Worm (Caenorhabditis elegans) whole organism, young adult: ENCODE results near the gene dhrr-1.

Source experiments
- F10E7.11 ChIP-seq: sonication (generic microtip); optimal IDR thresholded peaks from 2 replicates; lab custom pipeline; 2017; ENCODE audit warnings: mild to moderate bottlenecking, missing genetic modification characterization, moderate library complexity, missing compliant biosample characterization
- F22D6.2 ChIP-seq: sonication (generic microtip); optimal IDR thresholded peaks from 2 replicates; lab custom pipeline; 2016; ENCODE audit warnings: mild to moderate bottlenecking, missing genetic modification characterization, missing compliant biosample characterization
- F23B12.7 ChIP-seq: sonication (generic microtip); optimal IDR thresholded peaks from 2 replicates; lab custom pipeline; 2017; ENCODE audit warnings: missing genetic modification characterization, mild to moderate bottlenecking, missing compliant biosample characterization, antibody characterized with exemption, moderate library complexity; ENCODE audit not compliant: insufficient read depth
- F37B4.10 ChIP-seq: fragments of 200-800 bp; sonication (Bioruptor generic); IDR thresholded peaks from 2 replicates; pipeline ENCODE4 v1.3.6; 2022; ENCODE audit warnings: missing genetic modification characterization, missing compliant biosample characterization
- F55B11.4 ChIP-seq: sonication (generic microtip); optimal IDR thresholded peaks from 2 replicates; lab custom pipeline; 2016; ENCODE audit warnings: missing compliant biosample characterization, missing genetic modification characterization, borderline replicate concordance; ENCODE audit not compliant: insufficient read depth
- F57C9.4 ChIP-seq: sonication (generic microtip); optimal IDR thresholded peaks from 2 replicates; lab custom pipeline; 2017; ENCODE audit warnings: mild to moderate bottlenecking, missing genetic modification characterization, missing compliant biosample characterization
- K11D2.4 ChIP-seq: fragments of 200-800 bp; sonication (Bioruptor generic); IDR thresholded peaks from 2 replicates; pipeline ENCODE4 v1.3.6; 2022; ENCODE audit warnings: missing genetic modification reagents, missing genetic modification characterization, missing compliant biosample characterization
- Y53F4B.3 ChIP-seq: fragments of 200-800 bp; sonication (Bioruptor generic); IDR thresholded peaks from 2 replicates; pipeline ENCODE4 v1.3.6; 2022; ENCODE audit warnings: missing genetic modification reagents, missing genetic modification characterization, missing compliant biosample characterization
- Y79H2A.3 ChIP-seq: fragments of 200-800 bp; sonication (Bioruptor generic); conservative IDR thresholded peaks from 2 replicates; pipeline ENCODE4 v1.3.6; 2022; ENCODE audit warnings: missing genetic modification reagents, missing genetic modification characterization, missing compliant biosample characterization
- Y95B8A.8 ChIP-seq: fragments of 200-800 bp; sonication (Bioruptor generic); IDR thresholded peaks from 2 replicates; pipeline ENCODE4 v1.3.6; 2022; ENCODE audit warnings: missing genetic modification reagents, missing genetic modification characterization, missing compliant biosample characterization
- akir-1 ChIP-seq: fragments of 200-800 bp; sonication (Bioruptor generic); optimal IDR thresholded peaks from 2 replicates; lab custom pipeline; 2018; ENCODE audit warnings: mild to moderate bottlenecking, missing genetic modification characterization, moderate library complexity, missing compliant biosample characterization
- aptf-3 ChIP-seq: fragments of 200-800 bp; sonication (Bioruptor generic); IDR thresholded peaks from 2 replicates; pipeline ENCODE4 v1.3.6; 2022; ENCODE audit warnings: missing genetic modification characterization, missing compliant biosample characterization
- attf-6 ChIP-seq: fragments of 200-800 bp; sonication (Bioruptor generic); IDR thresholded peaks from 2 replicates; pipeline ENCODE4 v1.3.6; 2022; ENCODE audit warnings: missing genetic modification reagents, missing genetic modification characterization, missing compliant biosample characterization
- bed-1 ChIP-seq: fragments of 200-800 bp; sonication (Bioruptor generic); IDR thresholded peaks from 2 replicates; pipeline ENCODE4 v1.3.6; 2022; ENCODE audit warnings: missing genetic modification reagents, missing genetic modification characterization, missing compliant biosample characterization
- ceh-100 ChIP-seq: fragments of 200-800 bp; sonication (Bioruptor generic); IDR thresholded peaks from 2 replicates; pipeline ENCODE4 v1.3.6; 2022; ENCODE audit warnings: missing genetic modification reagents, missing genetic modification characterization, missing compliant biosample characterization
- ceh-79 ChIP-seq: sonication (generic microtip); optimal IDR thresholded peaks from 2 replicates; lab custom pipeline; 2017; ENCODE audit warnings: mild to moderate bottlenecking, missing genetic modification characterization, missing compliant biosample characterization
- dox-1 ChIP-seq: fragments of 200-800 bp; sonication (Bioruptor generic); IDR thresholded peaks from 2 replicates; pipeline ENCODE4 v1.3.6; 2022; ENCODE audit warnings: missing genetic modification reagents, missing genetic modification characterization, missing compliant biosample characterization
- dpff-1 ChIP-seq: sonication (generic microtip); optimal IDR thresholded peaks from 2 replicates; lab custom pipeline; 2017; ENCODE audit warnings: mild to moderate bottlenecking, missing genetic modification characterization, missing compliant biosample characterization
- egl-44 ChIP-seq: fragments of 200-800 bp; sonication (Bioruptor generic); IDR thresholded peaks from 2 replicates; pipeline ENCODE4 v1.3.6; 2022; ENCODE audit warnings: missing genetic modification reagents, missing genetic modification characterization, missing compliant biosample characterization
- egrh-3 ChIP-seq: fragments of 200-800 bp; sonication (Bioruptor generic); IDR thresholded peaks from 2 replicates; pipeline ENCODE4 v1.3.6; 2022; ENCODE audit warnings: missing genetic modification reagents, missing genetic modification characterization, missing compliant biosample characterization
- gei-17 ChIP-seq: fragments of 200-800 bp; sonication (Bioruptor generic); optimal IDR thresholded peaks from 2 replicates; lab custom pipeline; 2018; ENCODE audit warnings: mild to moderate bottlenecking, missing genetic modification characterization, missing compliant biosample characterization
- him-1 ChIP-seq: sonication (generic microtip); optimal IDR thresholded peaks from 2 replicates; lab custom pipeline; 2016; ENCODE audit warnings: missing genotype, missing genetic modification reagents, missing genetic modification characterization, missing compliant biosample characterization
- hmg-20 ChIP-seq: fragments of 200-800 bp; sonication (Bioruptor generic); IDR thresholded peaks from 2 replicates; pipeline ENCODE4 v1.3.6; 2022; ENCODE audit warnings: missing genetic modification reagents, missing genetic modification characterization, missing compliant biosample characterization
- hrde-1 ChIP-seq: sonication (generic microtip); optimal IDR thresholded peaks from 2 replicates; lab custom pipeline; 2016; ENCODE audit warnings: missing genetic modification characterization, mild to moderate bottlenecking, missing compliant biosample characterization, moderate library complexity, missing genotype, missing genetic modification reagents, borderline replicate concordance
- let-526 ChIP-seq: fragments of 200-800 bp; sonication (Bioruptor generic); IDR thresholded peaks from 2 replicates; pipeline ENCODE4 v1.3.6; 2022; ENCODE audit warnings: missing genetic modification reagents, missing genetic modification characterization, missing compliant biosample characterization
- let-607 ChIP-seq, 2 experiments: fragments of 200-800 bp in 1 of 2; sonication (Bioruptor generic) in 1 of 2; sonication (generic microtip) in 1 of 2; optimal IDR thresholded peaks; 2 replicates each; lab custom pipeline; 2016 to 2018; ENCODE audit warnings: mild to moderate bottlenecking in 2 of 2, missing compliant biosample characterization in 2 of 2, missing genetic modification characterization in 2 of 2, moderate library complexity in 2 of 2, missing genotype in 1 of 2
- lin-26 ChIP-seq: fragments of 200-800 bp; sonication (Bioruptor generic); IDR thresholded peaks from 2 replicates; pipeline ENCODE4 v1.3.6; 2022; ENCODE audit warnings: missing genetic modification reagents, missing genetic modification characterization, missing compliant biosample characterization
- lin-35 ChIP-seq, 3 experiments: fragments of 150-350 bp in 2 of 3; sonication (generic microtip) in 1 of 3; optimal IDR thresholded peaks; 2 replicates each; lab custom pipeline; 2014 to 2018; ENCODE audit warnings: missing biosample characterization in 3 of 3, missing genetic modification characterization in 3 of 3, missing genetic modification reagents in 3 of 3
- lin-54 ChIP-seq: fragments of 200-800 bp; sonication (Bioruptor generic); optimal IDR thresholded peaks from 2 replicates; lab custom pipeline; 2018; ENCODE audit warnings: mild to moderate bottlenecking, missing genetic modification characterization, missing compliant biosample characterization
- madf-6 ChIP-seq: fragments of 200-800 bp; sonication (Bioruptor generic); IDR thresholded peaks from 2 replicates; pipeline ENCODE4 v1.3.6; 2022; ENCODE audit warnings: missing genetic modification reagents, missing genetic modification characterization, missing compliant biosample characterization
- madf-8 ChIP-seq: fragments of 200-800 bp; sonication (Bioruptor generic); conservative IDR thresholded peaks from 2 replicates; pipeline ENCODE4 v1.3.6; 2022; ENCODE audit warnings: missing genetic modification reagents, missing genetic modification characterization, missing compliant biosample characterization
- mxl-1 ChIP-seq: sonication (generic microtip); optimal IDR thresholded peaks from 2 replicates; lab custom pipeline; 2016; ENCODE audit warnings: missing genetic modification characterization, missing compliant biosample characterization
- nfya-2 ChIP-seq: fragments of 200-800 bp; sonication (Bioruptor generic); IDR thresholded peaks from 2 replicates; pipeline ENCODE4 v1.3.6; 2022; ENCODE audit warnings: missing genetic modification reagents, missing genetic modification characterization, missing compliant biosample characterization
- nhr-179 ChIP-seq: sonication (generic microtip); optimal IDR thresholded peaks from 2 replicates; lab custom pipeline; 2016; ENCODE audit warnings: mild to moderate bottlenecking, missing genetic modification characterization, missing compliant biosample characterization
- rec-8 ChIP-seq, 2 experiments: sonication (generic microtip); optimal IDR thresholded peaks; 2 replicates each; lab custom pipeline; 2016; ENCODE audit warnings: mild to moderate bottlenecking in 2 of 2, missing genetic modification characterization in 2 of 2, missing genetic modification reagents in 2 of 2, missing genotype in 2 of 2, missing biosample characterization in 1 of 2, missing compliant biosample characterization in 1 of 2, moderate library complexity in 1 of 2
- repo-1 ChIP-seq: sonication (generic microtip); optimal IDR thresholded peaks from 2 replicates; lab custom pipeline; 2017; ENCODE audit warnings: mild to moderate bottlenecking, missing genetic modification characterization, missing compliant biosample characterization
- snpc-3.4 ChIP-seq: sonication (generic microtip); optimal IDR thresholded peaks from 2 replicates; lab custom pipeline; 2017; ENCODE audit warnings: missing genetic modification characterization, mild to moderate bottlenecking, missing compliant biosample characterization, antibody characterized with exemption, moderate library complexity, missing genotype, missing genetic modification reagents
- somi-1 ChIP-seq: fragments of 200-800 bp; sonication (Bioruptor generic); optimal IDR thresholded peaks from 2 replicates; lab custom pipeline; 2018; ENCODE audit warnings: mild to moderate bottlenecking, missing genetic modification characterization, missing compliant biosample characterization
- sptf-2 ChIP-seq: fragments of 200-800 bp; sonication (Bioruptor generic); optimal IDR thresholded peaks from 2 replicates; lab custom pipeline; 2018; ENCODE audit warnings: mild to moderate bottlenecking, missing genetic modification characterization, missing compliant biosample characterization
- tbp1 ChIP-seq: fragments of 200-800 bp; sonication (Bioruptor generic); optimal IDR thresholded peaks from 2 replicates; lab custom pipeline; 2018; ENCODE audit warnings: mild to moderate bottlenecking, missing genetic modification characterization, missing compliant biosample characterization
- tlf-1 ChIP-seq: fragments of 200-800 bp; sonication (Bioruptor generic); optimal IDR thresholded peaks from 2 replicates; lab custom pipeline; 2018; ENCODE audit warnings: mild to moderate bottlenecking, missing genetic modification characterization, missing compliant biosample characterization
- xnd-1 ChIP-seq: sonication (generic microtip); optimal IDR thresholded peaks from 2 replicates; lab custom pipeline; 2016; ENCODE audit warnings: missing genotype, missing genetic modification reagents, missing genetic modification characterization, missing compliant biosample characterization
- ztf-18 ChIP-seq: sonication (generic microtip); optimal IDR thresholded peaks from 2 replicates; lab custom pipeline; 2016; ENCODE audit warnings: missing genotype, mild to moderate bottlenecking, missing genetic modification characterization, missing compliant biosample characterization
- ztf-22 ChIP-seq: fragments of 200-800 bp; sonication (Bioruptor generic); optimal IDR thresholded peaks from 2 replicates; lab custom pipeline; 2018; ENCODE audit warnings: mild to moderate bottlenecking, missing genetic modification characterization, moderate library complexity, missing compliant biosample characterization
- ztf-26 ChIP-seq: sonication (generic microtip); optimal IDR thresholded peaks from 2 replicates; lab custom pipeline; 2017; ENCODE audit warnings: missing genetic modification characterization, missing compliant biosample characterization
- ztf-3 ChIP-seq: fragments of 200-800 bp; sonication (Bioruptor generic); optimal IDR thresholded peaks from 2 replicates; lab custom pipeline; 2018; ENCODE audit warnings: mild to moderate bottlenecking, missing genetic modification characterization, missing compliant biosample characterization
- ztf-6 ChIP-seq: fragments of 200-800 bp; sonication (Bioruptor generic); IDR thresholded peaks from 2 replicates; pipeline ENCODE4 v1.3.6; 2022; ENCODE audit warnings: missing genetic modification reagents, missing genetic modification characterization, missing compliant biosample characterization

The dhrr-1 gene

ce11 chrIII:8937571-8937970 lies 6.9 kb upstream of the dhrr-1 start (continued):
- peak; percentile 33 for TF ChIP-seq nhr-179 (tag; lab: Kevin White, UChicago)
- TF ChIP-seq F22D6.2 (tag; lab: Kevin White, UChicago), result peak; percentile 36
- no peak for TF ChIP-seq ceh-79 (tag; lab: Kevin White, UChicago)
- 0 out of 2 replicates have a peak, but pooled peaks have one; percentile 37 for TF ChIP-seq egl-44
- TF ChIP-seq ztf-26, result no peak
- TF ChIP-seq hmg-20 (GFP tag; lab: Robert Waterston, UW), result peak; percentile 50; the same call in 1 of the 2 replicates
- peak; percentile 66 for TF ChIP-seq hrde-1 (tag; lab: Kevin White, UChicago)
- peak; percentile 24 for TF ChIP-seq F10E7.11 (tag; lab: Kevin White, UChicago)
- peak; percentile 68; the same call in 1 of the 2 replicates for TF ChIP-seq let-526 (GFP tag; lab: Robert Waterston, UW)
- 0 out of 2 replicates have a peak, but pooled peaks have one; percentile 73 for TF ChIP-seq bed-1 (GFP tag; lab: Robert Waterston, UW)
- no peak for TF ChIP-seq F37B4.10 (GFP tag; lab: Robert Waterston, UW)
- TF ChIP-seq ztf-6 (GFP tag; lab: Robert Waterston, UW), result no peak; the same call in 1 of the 2 replicates
- TF ChIP-seq dpff-1 (tag; lab: Kevin White, UChicago), result no peak
- TF ChIP-seq lin-26 (GFP tag; lab: Robert Waterston, UW), result no peak
- TF ChIP-seq ztf-3 (GFP tag; lab: Kevin White, UChicago), result peak; percentile 21
- TF ChIP-seq rec-8 (tag; optimal IDR thresholded peaks at IDR 0.05; lab: Kevin White, UChicago), result peak; percentile 63 to 87
- TF ChIP-seq Y95B8A.8 (GFP tag; lab: Robert Waterston, UW), result 0 out of 2 replicates have a peak, but pooled peaks have one; percentile 55
- TF ChIP-seq mxl-1 (tag; lab: Kevin White, UChicago), result peak; percentile 67
- peak in 1 of 3 experiments; percentile 61 for TF ChIP-seq lin-35 (GFP tag; optimal IDR thresholded peaks at IDR 0.05; lab: Kevin White, UChicago)
- no peak for TF ChIP-seq nfya-2 (GFP tag; lab: Robert Waterston, UW)
- TF ChIP-seq Y79H2A.3 (GFP tag; lab: Robert Waterston, UW), result 0 out of 2 replicates have a peak, but pooled peaks have one; percentile 55
- no peak; the same call in 1 of the 2 replicates for TF ChIP-seq K11D2.4
- TF ChIP-seq ztf-22 (GFP tag; lab: Kevin White, UChicago), result peak; percentile 57
- TF ChIP-seq F55B11.4 (tag; lab: Kevin White, UChicago), result no peak
- no peak for TF ChIP-seq xnd-1 (tag; lab: Kevin White, UChicago)
- no peak for TF ChIP-seq dox-1 (GFP tag; lab: Robert Waterston, UW)
- no peak; the same call in 1 of the 2 replicates for TF ChIP-seq egrh-3 (GFP tag; lab: Robert Waterston, UW)
- TF ChIP-seq him-1 (tag; lab: Kevin White, UChicago), result peak; percentile 97
- peak; percentile 45 to 65 for TF ChIP-seq let-607 (tag; optimal IDR thresholded peaks at IDR 0.05; lab: Kevin White, UChicago)
- 0 out of 2 replicates have a peak, but pooled peaks have one; percentile 24 for TF ChIP-seq madf-8 (GFP tag; lab: Robert Waterston, UW)
- TF ChIP-seq ztf-18 (tag; lab: Kevin White, UChicago), result peak; percentile 86
- no peak for TF ChIP-seq gei-17 (GFP tag; lab: Kevin White, UChicago)
- TF ChIP-seq F57C9.4 (tag; lab: Kevin White, UChicago), result peak; percentile 46
- TF ChIP-seq attf-6 (GFP tag; lab: Robert Waterston, UW), result no peak
- peak; percentile 68 for TF ChIP-seq akir-1
- TF ChIP-seq ceh-100 (GFP tag; lab: Robert Waterston, UW), result peak; percentile 65
- TF ChIP-seq lin-54 (GFP tag; lab: Kevin White, UChicago), result no peak
- no peak for TF ChIP-seq repo-1 (tag; lab: Kevin White, UChicago)
- peak; percentile 94 for TF ChIP-seq tbp1 (GFP tag; lab: Kevin White, UChicago)
- TF ChIP-seq F23B12.7 (tag; lab: Kevin White, UChicago), result peak; percentile 65
- TF ChIP-seq sptf-2, result peak; percentile 78
- TF ChIP-seq snpc-3.4 (tag; lab: Kevin White, UChicago), result peak; percentile 52
- TF ChIP-seq aptf-3 (GFP tag; lab: Robert Waterston, UW), result no peak
- peak; percentile 54 for TF ChIP-seq somi-1 (GFP tag; lab: Kevin White, UChicago)
- TF ChIP-seq tlf-1 (GFP tag; lab: Kevin White, UChicago), result peak; percentile 35
- TF ChIP-seq Y53F4B.3 (GFP tag; lab: Robert Waterston, UW), result no peak; the same call in 1 of the 2 replicates
- TF ChIP-seq madf-6 (GFP tag; lab: Robert Waterston, UW), result no peak
